Worm (Caenorhabditis elegans): ENCODE results near the gene F28G4.2.

ce11 chrV:16249105-16249504 is 33.0 kb downstream of the F28G4.2 start:
- TF ChIP-seq syd-9 (tag; optimal IDR thresholded peaks at IDR 0.05) (no peak), pha-4 (tag; optimal IDR thresholded peaks at IDR 0.05) (no peak), hlh-13 (GFP tag; optimal IDR thresholded peaks at IDR 0.05) (no peak), zip-5 (tag; optimal IDR thresholded peaks at IDR 0.05) (no peak), pqm-1 (tag; optimal IDR thresholded peaks at IDR 0.05) (no peak), dve-1 (tag; optimal IDR thresholded peaks at IDR 0.05) (no peak), sox-2 (GFP tag; IDR thresholded peaks at IDR 0.05) (no peak), K02D7.2 (tag; optimal IDR thresholded peaks at IDR 0.05) (no peak), ama-1 (optimal IDR thresholded peaks at IDR 0.05) (no peak), ceh-22 (tag; optimal IDR thresholded peaks at IDR 0.05) (no peak), unc-86 (tag; optimal IDR thresholded peaks at IDR 0.05) (no peak), lin-11 (tag; optimal IDR thresholded peaks at IDR 0.05) (no peak)
